Fruit fly (Drosophila melanogaster) whole organism, embryonic: ENCODE data around the gene CG31957.

ENCODE experiments used
- Abd-B ChIP-seq: fragments of 200-800 bp; sonication (Bioruptor generic); optimal IDR thresholded peaks from 2 replicates; lab custom pipeline; 2018; ENCODE audit warnings: missing biosample characterization, mild to moderate bottlenecking, missing genetic modification characterization, moderate library complexity
- Bdp1 ChIP-seq: fragments of 200-800 bp; sonication (Bioruptor generic); optimal IDR thresholded peaks from 3 replicates; lab custom pipeline; 2016; ENCODE audit warnings: missing biosample characterization, missing genetic modification characterization
- BtbVII ChIP-seq: fragments of 200-800 bp; sonication (Bioruptor generic); optimal IDR thresholded peaks from 3 replicates; lab custom pipeline; 2017; ENCODE audit warnings: missing biosample characterization, mild to moderate bottlenecking, missing genetic modification characterization
- C15 ChIP-seq: fragments of 200-800 bp; sonication (Bioruptor generic); IDR thresholded peaks from 3 replicates; pipeline ENCODE4 v1.3.6; 2022; ENCODE audit warnings: missing biosample characterization, missing genetic modification characterization
- CG10462 ChIP-seq: fragments of 200-800 bp; sonication (Bioruptor generic); optimal IDR thresholded peaks from 2 replicates; lab custom pipeline; 2016; ENCODE audit warnings: missing biosample characterization, missing genetic modification characterization
- CG12391 ChIP-seq: fragments of 200-800 bp; sonication (Bioruptor generic); optimal IDR thresholded peaks from 3 replicates; lab custom pipeline; 2018; ENCODE audit warnings: missing biosample characterization, mild to moderate bottlenecking, missing genetic modification characterization, moderate library complexity
- CG1602 ChIP-seq: fragments of 200-800 bp; sonication (Bioruptor generic); optimal IDR thresholded peaks from 3 replicates; lab custom pipeline; 2016; ENCODE audit warnings: missing biosample characterization, missing genetic modification characterization
- CG1647 ChIP-seq: fragments of 200-800 bp; sonication (Bioruptor generic); optimal IDR thresholded peaks from 3 replicates; lab custom pipeline; 2016; ENCODE audit warnings: missing biosample characterization, missing genetic modification characterization
- CG17186 ChIP-seq: fragments of 200-800 bp; sonication (Bioruptor generic); optimal IDR thresholded peaks from 3 replicates; lab custom pipeline; 2017; ENCODE audit warnings: missing biosample characterization, missing genetic modification reagents, missing genetic modification characterization
- CG18619 ChIP-seq: fragments of 200-800 bp; sonication (Bioruptor generic); optimal IDR thresholded peaks from 3 replicates; lab custom pipeline; 2017; ENCODE audit warnings: missing biosample characterization, mild to moderate bottlenecking, missing genetic modification characterization
- CG2116 ChIP-seq: fragments of 200-800 bp; sonication (Bioruptor generic); optimal IDR thresholded peaks from 3 replicates; lab custom pipeline; 2018; ENCODE audit warnings: missing biosample characterization, mild to moderate bottlenecking, missing genetic modification characterization
- CG2889 ChIP-seq: fragments of 200-800 bp; sonication (Bioruptor generic); IDR thresholded peaks from 3 replicates; pipeline ENCODE4 v1.3.6; 2022; ENCODE audit warnings: missing biosample characterization, missing genetic modification characterization
- CG32772 ChIP-seq: fragments of 200-800 bp; sonication (Bioruptor generic); IDR thresholded peaks from 2 replicates; pipeline ENCODE4 v1.3.6; 2022; ENCODE audit warnings: missing biosample characterization, missing genetic modification characterization
- CG34376 ChIP-seq: fragments of 200-800 bp; sonication (Bioruptor generic); optimal IDR thresholded peaks from 2 replicates; lab custom pipeline; 2018; ENCODE audit warnings: missing biosample characterization, mild to moderate bottlenecking, missing genetic modification characterization
- CG4360 ChIP-seq: fragments of 200-800 bp; sonication (Bioruptor generic); IDR thresholded peaks from 2 replicates; pipeline ENCODE4 v1.3.6; 2022; ENCODE audit warnings: missing biosample characterization, missing genetic modification characterization
- CG4404 ChIP-seq: fragments of 200-800 bp; sonication (Bioruptor generic); IDR thresholded peaks from 2 replicates; pipeline ENCODE4 v1.3.6; 2022; ENCODE audit warnings: missing biosample characterization, missing genetic modification characterization
- CG4424 ChIP-seq: fragments of 200-800 bp; sonication (Bioruptor generic); optimal IDR thresholded peaks from 3 replicates; lab custom pipeline; 2016; ENCODE audit warnings: missing biosample characterization, missing genetic modification characterization
- CG4820 ChIP-seq: fragments of 200-800 bp; sonication (Bioruptor generic); optimal IDR thresholded peaks from 3 replicates; lab custom pipeline; 2016; ENCODE audit warnings: missing biosample characterization, missing genetic modification characterization
- CG6791 ChIP-seq: fragments of 200-800 bp; sonication (Bioruptor generic); IDR thresholded peaks from 3 replicates; pipeline ENCODE4 v1.3.6; 2022; ENCODE audit warnings: missing biosample characterization, missing genetic modification characterization; ENCODE audit not compliant: partially characterized antibody
- CG7271 ChIP-seq: fragments of 200-800 bp; sonication (Bioruptor generic); optimal IDR thresholded peaks from 2 replicates; lab custom pipeline; 2018; ENCODE audit warnings: missing biosample characterization, mild to moderate bottlenecking, missing genetic modification characterization, moderate library complexity
- CG7357 ChIP-seq: fragments of 200-800 bp; sonication (Bioruptor generic); IDR thresholded peaks from 3 replicates; pipeline ENCODE4 v1.3.6; 2022; ENCODE audit warnings: missing biosample characterization, missing genetic modification characterization
- CG7928 ChIP-seq: fragments of 200-800 bp; sonication (Bioruptor generic); optimal IDR thresholded peaks from 2 replicates; lab custom pipeline; 2017; ENCODE audit warnings: missing biosample characterization, mild to moderate bottlenecking, missing genetic modification characterization
- CG8924 ChIP-seq: fragments of 200-800 bp; optimal IDR thresholded peaks from 3 replicates; lab custom pipeline; 2019; ENCODE audit warnings: missing biosample characterization, mild to moderate bottlenecking, missing genetic modification characterization, moderate library complexity
- CG9797 ChIP-seq: fragments of 200-800 bp; sonication (Bioruptor generic); optimal IDR thresholded peaks from 3 replicates; lab custom pipeline; 2018; ENCODE audit warnings: missing biosample characterization, mild to moderate bottlenecking, missing genetic modification characterization
- D19A ChIP-seq: fragments of 200-800 bp; optimal IDR thresholded peaks from 3 replicates; lab custom pipeline; 2019; ENCODE audit warnings: missing biosample characterization, mild to moderate bottlenecking, missing genetic modification characterization, moderate library complexity
- D19B ChIP-seq: fragments of 200-800 bp; sonication (Bioruptor generic); optimal IDR thresholded peaks from 2 replicates; lab custom pipeline; 2017; ENCODE audit warnings: missing biosample characterization, mild to moderate bottlenecking, missing genetic modification characterization
- Doc3 ChIP-seq: fragments of 200-800 bp; sonication (Bioruptor generic); IDR thresholded peaks from 3 replicates; pipeline ENCODE4 v1.3.6; 2022; ENCODE audit warnings: missing biosample characterization, missing genetic modification characterization; ENCODE audit not compliant: partially characterized antibody
- Dref ChIP-seq: fragments of 200-800 bp; sonication (Bioruptor generic); IDR thresholded peaks from 2 replicates; pipeline ENCODE4 v1.3.6; 2022; ENCODE audit warnings: missing biosample characterization, missing genetic modification characterization
- HHEX ChIP-seq: fragments of 200-800 bp; sonication (Bioruptor generic); optimal IDR thresholded peaks from 3 replicates; lab custom pipeline; 2017; ENCODE audit warnings: missing biosample characterization, mild to moderate bottlenecking, missing genetic modification characterization, missing genetic modification reagents
- Hmr ChIP-seq: fragments of 200-800 bp; sonication (Bioruptor generic); optimal IDR thresholded peaks from 3 replicates; lab custom pipeline; 2017; ENCODE audit warnings: mild to moderate bottlenecking, missing biosample characterization, missing genetic modification reagents, missing genetic modification characterization
- Hsf ChIP-seq: fragments of 200-800 bp; sonication (Bioruptor generic); optimal IDR thresholded peaks from 3 replicates; lab custom pipeline; 2016; ENCODE audit warnings: missing biosample characterization, missing genetic modification characterization
- Mad ChIP-seq: fragments of 200-800 bp; sonication (Bioruptor generic); optimal IDR thresholded peaks from 2 replicates; lab custom pipeline; 2016; ENCODE audit warnings: missing biosample characterization, missing genetic modification characterization
- Myb ChIP-seq: fragments of 200-800 bp; sonication (Bioruptor generic); optimal IDR thresholded peaks from 2 replicates; lab custom pipeline; 2016; ENCODE audit warnings: missing biosample characterization, missing genetic modification characterization
- NFAT ChIP-seq: fragments of 200-800 bp; sonication (Bioruptor generic); IDR thresholded peaks from 2 replicates; pipeline ENCODE4 v1.3.6; 2022; ENCODE audit warnings: missing biosample characterization, missing genetic modification characterization
- Opbp ChIP-seq: fragments of 200-800 bp; sonication (Bioruptor generic); IDR thresholded peaks from 3 replicates; pipeline ENCODE4 v1.3.6; 2022; ENCODE audit warnings: missing biosample characterization, missing genetic modification characterization; ENCODE audit not compliant: partially characterized antibody
- Sin3A ChIP-seq: fragments of >200 bp; optimal IDR thresholded peaks from 2 replicates; lab custom pipeline; 2018
- Tbp ChIP-seq: fragments of >200 bp; optimal IDR thresholded peaks from 2 replicates; lab custom pipeline; 2018; ENCODE audit warnings: missing biosample characterization, missing genetic modification characterization
- ase ChIP-seq: fragments of 200-800 bp; sonication (Bioruptor generic); IDR thresholded peaks from 3 replicates; pipeline ENCODE4 v1.3.6; 2022; ENCODE audit warnings: missing biosample characterization, missing genetic modification characterization
- esg ChIP-seq: fragments of 200-800 bp; sonication (Bioruptor generic); conservative IDR thresholded peaks from 2 replicates; pipeline ENCODE4 v1.3.6; 2022; ENCODE audit warnings: missing biosample characterization, missing genetic modification characterization
- eve ChIP-seq, 2 experiments: fragments of >200 bp; optimal IDR thresholded peaks; 2 replicates each; lab custom pipeline; 2017; ENCODE audit warnings: missing biosample characterization in 2 of 2, missing genetic modification characterization in 2 of 2
- fd102C ChIP-seq: fragments of 200-800 bp; sonication (Bioruptor generic); optimal IDR thresholded peaks from 2 replicates; lab custom pipeline; 2018; ENCODE audit warnings: missing biosample characterization, mild to moderate bottlenecking, missing genetic modification characterization, moderate library complexity
- jigr1 ChIP-seq: fragments of 200-800 bp; sonication (Bioruptor generic); IDR thresholded peaks from 3 replicates; pipeline ENCODE4 v1.3.6; 2022; ENCODE audit warnings: missing biosample characterization, missing genetic modification characterization
- klu ChIP-seq: fragments of 200-800 bp; sonication (Bioruptor generic); IDR thresholded peaks from 2 replicates; pipeline ENCODE4 v1.3.6; 2022; ENCODE audit warnings: missing biosample characterization, missing genetic modification characterization
- knrl ChIP-seq: fragments of 200-800 bp; sonication (Bioruptor generic); IDR thresholded peaks from 3 replicates; pipeline ENCODE4 v1.3.6; 2022; ENCODE audit warnings: missing biosample characterization, missing genetic modification characterization; ENCODE audit not compliant: partially characterized antibody
- nerfin-2 ChIP-seq: fragments of 200-800 bp; sonication (Bioruptor generic); IDR thresholded peaks from 2 replicates; pipeline ENCODE4 v1.3.6; 2022; ENCODE audit warnings: missing biosample characterization, missing genetic modification characterization; ENCODE audit not compliant: partially characterized antibody
- nmo ChIP-seq: fragments of 200-800 bp; sonication (Bioruptor generic); optimal IDR thresholded peaks from 2 replicates; lab custom pipeline; 2018; ENCODE audit warnings: missing biosample characterization, mild to moderate bottlenecking, missing genetic modification characterization, moderate library complexity
- row ChIP-seq: fragments of 200-800 bp; sonication (Bioruptor generic); IDR thresholded peaks from 3 replicates; pipeline ENCODE4 v1.3.6; 2022; ENCODE audit warnings: missing biosample characterization, missing genetic modification characterization
- sima ChIP-seq: fragments of 200-800 bp; sonication (Bioruptor generic); optimal IDR thresholded peaks from 2 replicates; lab custom pipeline; 2016; ENCODE audit warnings: missing biosample characterization, missing genetic modification characterization
- sob ChIP-seq: fragments of 200-800 bp; sonication (Bioruptor generic); IDR thresholded peaks from 2 replicates; pipeline ENCODE4 v1.3.6; 2022; ENCODE audit warnings: missing biosample characterization, missing genetic modification characterization
- tap ChIP-seq: fragments of 200-800 bp; optimal IDR thresholded peaks from 3 replicates; lab custom pipeline; 2019; ENCODE audit warnings: missing biosample characterization, mild to moderate bottlenecking, missing genetic modification characterization, moderate library complexity
- toy ChIP-seq: fragments of 200-800 bp; sonication (Bioruptor generic); IDR thresholded peaks from 2 replicates; pipeline ENCODE4 v1.3.6; 2022; ENCODE audit warnings: missing biosample characterization, missing genetic modification characterization
- vvl ChIP-seq: fragments of 200-800 bp; sonication (Bioruptor generic); IDR thresholded peaks from 2 replicates; pipeline ENCODE4 v1.3.6; 2022; ENCODE audit warnings: missing biosample characterization, missing genetic modification characterization

The CG31957 gene

DNA sequence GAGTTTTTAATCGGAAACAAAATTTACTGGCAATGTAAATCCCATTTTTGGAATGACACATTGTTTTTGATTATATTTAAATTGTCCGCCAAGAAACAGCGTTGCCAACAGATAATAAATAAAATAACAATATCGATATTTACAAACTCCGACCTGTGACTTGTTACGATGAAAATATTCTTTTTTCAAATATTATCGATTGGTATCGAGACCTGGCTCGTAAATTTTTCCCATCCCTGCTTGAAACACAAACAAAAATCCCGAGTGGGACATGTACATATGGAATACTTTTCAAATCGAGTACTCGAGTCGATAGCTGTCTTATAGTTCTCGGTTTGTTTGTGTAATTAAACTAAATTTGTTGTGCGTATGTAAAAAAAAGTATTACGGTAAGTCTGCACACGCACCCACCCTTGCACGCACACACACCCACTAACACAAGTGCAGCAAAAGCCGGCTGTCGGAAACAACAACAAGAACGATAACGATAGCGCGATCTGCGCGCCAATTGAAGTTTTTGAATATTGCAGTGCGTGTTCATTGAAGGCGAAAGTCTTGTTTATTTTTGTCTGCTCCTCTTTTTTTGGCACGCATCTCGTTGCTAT lies 9.7 kb downstream of the CG31957 start, which contains the start of gene TTLL4B (continued):
- TF ChIP-seq knrl (peak; percentile 94), Hsf (GFP tag; lab: Kevin White, UChicago) (peak; percentile 6), BtbVII (GFP tag; lab: Kevin White, UChicago) (no peak), vvl (no peak; the same call in 1 of the 2 replicates), nmo (GFP tag; lab: Kevin White, UChicago) (peak; percentile 58), CG32772 (GFP tag; lab: Robert Waterston, UW) (no peak), CG9797 (peak; percentile 34), Doc3 (GFP tag; lab: Robert Waterston, UW) (peak; percentile 78), CG17186 (GFP tag; lab: Kevin White, UChicago) (peak; percentile 6), ase (GFP tag; lab: Robert Waterston, UW) (no peak), Myb (GFP tag; lab: Kevin White, UChicago) (peak; percentile 23), Hmr (no peak), CG12391 (peak; percentile 32), sob (GFP tag; lab: Robert Waterston, UW) (no peak), Abd-B (GFP tag; lab: Kevin White, UChicago) (peak; percentile 42), Dref (GFP tag; lab: Robert Waterston, UW) (peak; percentile 94), eve (GFP tag; optimal IDR thresholded peaks at IDR 0.05; lab: Kevin White, UChicago) (no peak), CG18619 (no peak), Tbp (no peak), CG4360 (GFP tag; lab: Robert Waterston, UW) (peak; percentile 89), D19B (GFP tag; lab: Kevin White, UChicago) (no peak), NFAT (GFP tag; lab: Robert Waterston, UW) (no peak), CG1602 (no peak), CG10462 (GFP tag; lab: Kevin White, UChicago) (no peak), esg (GFP tag; lab: Robert Waterston, UW) (no peak), CG4820 (no peak), HHEX (no peak), D19A (tag; lab: Kevin White, UChicago) (no peak), tap (tag; lab: Kevin White, UChicago) (no peak), CG8924 (tag; lab: Kevin White, UChicago) (peak; percentile 3), CG4404 (no peak), CG2889 (GFP tag; lab: Robert Waterston, UW) (no peak), row (GFP tag; lab: Robert Waterston, UW) (peak; percentile 33; the same call in 1 of the 3 replicates), CG7271 (tag; lab: Kevin White, UChicago) (no peak), CG4424 (no peak), Bdp1 (GFP tag; lab: Kevin White, UChicago) (no peak), CG34376 (GFP tag; lab: Kevin White, UChicago) (no peak), sima (GFP tag; lab: Kevin White, UChicago) (no peak), jigr1 (no peak), Sin3A (lab: Kevin White, UChicago) (peak; percentile 72), toy (GFP tag; lab: Robert Waterston, UW) (no peak), CG1647 (GFP tag; lab: Kevin White, UChicago) (no peak), nerfin-2 (GFP tag; lab: Robert Waterston, UW) (peak; percentile 95), klu (GFP tag; lab: Robert Waterston, UW) (no peak), Opbp (GFP tag; lab: Robert Waterston, UW) (peak; percentile 93), fd102C (GFP tag; lab: Kevin White, UChicago) (no peak), CG6791 (GFP tag; lab: Robert Waterston, UW) (peak; percentile 87), CG7357 (GFP tag; lab: Robert Waterston, UW) (no peak), C15 (no peak), Mad (no peak), CG2116 (GFP tag; lab: Kevin White, UChicago) (peak; percentile 96), CG7928 (GFP tag; lab: Kevin White, UChicago) (peak; percentile 84)
